Worm (Caenorhabditis elegans): ENCODE results near the gene algn-1.

DNA sequence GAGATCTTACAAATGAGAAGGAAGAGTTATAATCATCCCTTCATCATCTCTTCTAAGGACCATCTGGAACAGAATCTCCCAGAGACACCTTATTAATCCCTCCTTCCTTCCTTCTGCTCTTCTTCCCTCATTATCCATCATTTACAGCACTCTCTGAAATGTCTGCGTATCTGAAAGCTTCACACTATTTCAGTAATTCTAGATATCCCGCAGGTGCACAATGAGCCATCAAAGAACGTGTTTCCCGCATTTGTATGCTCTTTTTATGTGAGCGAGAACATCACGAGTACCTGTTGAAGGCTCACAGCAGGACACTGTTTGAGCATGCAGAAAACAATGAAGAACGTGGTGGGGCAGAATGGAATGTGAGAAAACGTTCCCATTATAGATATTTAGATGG lies 16.5 kb downstream of the algn-1 start:
- TF ChIP-seq ama-1 (optimal IDR thresholded peaks at IDR 0.05) = no peak
- no peak for TF ChIP-seq pes-1 (GFP tag; IDR thresholded peaks at IDR 0.05)
- no peak for TF ChIP-seq hmbx-1 (tag; optimal IDR thresholded peaks at IDR 0.05)
- no peak for TF ChIP-seq ceh-13 (GFP tag; optimal IDR thresholded peaks at IDR 0.05)
- no peak for TF ChIP-seq tbx-37 (GFP tag; conservative IDR thresholded peaks at IDR 0.05)
- TF ChIP-seq flt-1 (GFP tag; IDR thresholded peaks at IDR 0.05) = no peak
- TF ChIP-seq sea-1 (GFP tag; conservative IDR thresholded peaks at IDR 0.05) = no peak
- TF ChIP-seq hnd-1 (tag; optimal IDR thresholded peaks at IDR 0.05) = no peak
- no peak for TF ChIP-seq hmg-4 (GFP tag; optimal IDR thresholded peaks at IDR 0.05)
- no peak for TF ChIP-seq B0310.2 (tag; optimal IDR thresholded peaks at IDR 0.05)
- TF ChIP-seq F13C5.2 (tag; optimal IDR thresholded peaks at IDR 0.05) = no peak
- no peak for TF ChIP-seq tbx-11 (GFP tag; IDR thresholded peaks at IDR 0.05)
- no peak for TF ChIP-seq ets-7 (tag; optimal IDR thresholded peaks at IDR 0.05)
- no peak for TF ChIP-seq scrt-1 (GFP tag; IDR thresholded peaks at IDR 0.05)

Data from whole organism, early embryonic.